Fruit fly (Drosophila melanogaster): ENCODE data around the gene CG13300.

Gene CG13300

DNA sequence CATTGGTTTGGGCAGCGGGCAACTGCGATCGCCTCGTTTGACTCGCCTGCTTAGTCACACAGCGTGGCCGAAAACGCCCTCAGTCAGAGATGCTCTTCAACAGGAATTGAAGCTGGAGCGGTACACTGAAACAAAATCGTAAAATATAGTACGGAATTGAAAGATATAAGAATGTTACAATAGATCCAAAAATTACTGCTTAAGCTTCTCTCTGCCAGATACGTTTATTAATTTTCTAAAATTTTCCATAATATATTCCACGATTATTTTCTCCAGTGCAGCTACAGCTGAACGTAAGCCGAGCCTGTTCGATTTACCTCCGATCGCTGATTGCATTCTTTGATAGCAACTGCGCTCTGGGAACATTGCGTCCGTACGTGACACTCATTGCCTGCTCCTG lies 7.0 kb upstream of the CG13300 start (continued):
- peak; percentile 39 for TF ChIP-seq Sox102F (GFP tag; optimal IDR thresholded peaks at IDR 0.05)
- peak; percentile 68 for TF ChIP-seq Blimp-1 (GFP tag; optimal IDR thresholded peaks at IDR 0.05)
- peak; percentile 3 for TF ChIP-seq dac (GFP tag; optimal IDR thresholded peaks at IDR 0.05)
- peak; percentile 84 for TF ChIP-seq CG6854 (GFP tag; optimal IDR thresholded peaks at IDR 0.05)
- TF ChIP-seq spab (GFP tag; optimal IDR thresholded peaks at IDR 0.05) = peak; percentile 61
- peak; percentile 89 for TF ChIP-seq cyc (GFP tag; optimal IDR thresholded peaks at IDR 0.05)
- TF ChIP-seq fd59A (GFP tag; optimal IDR thresholded peaks at IDR 0.05) = no peak
- peak; percentile 37 for TF ChIP-seq CG1621 (tag; optimal IDR thresholded peaks at IDR 0.05)
- TF ChIP-seq Hr4 (GFP tag; optimal IDR thresholded peaks at IDR 0.05) = peak; percentile 10
- TF ChIP-seq Sox14 (GFP tag; optimal IDR thresholded peaks at IDR 0.05) = peak; percentile 44
- TF ChIP-seq CG16779 (tag; optimal IDR thresholded peaks at IDR 0.05) = peak; percentile 41
- TF ChIP-seq CG8632 (GFP tag; optimal IDR thresholded peaks at IDR 0.05) = peak; percentile 49
- TF ChIP-seq Gug (GFP tag; IDR thresholded peaks at IDR 0.05) = no peak
- TF ChIP-seq CG8119 (GFP tag; IDR thresholded peaks at IDR 0.05) = peak; percentile 51; the same call in 2 of the 3 replicates
- peak; percentile 56 for TF ChIP-seq achi (GFP tag; optimal IDR thresholded peaks at IDR 0.05)

- TF ChIP-seq Sox102F (GFP tag; optimal IDR thresholded peaks at IDR 0.05) (peak; percentile 57), vri (GFP tag; optimal IDR thresholded peaks at IDR 0.05) (peak; percentile 46), CG10669 (GFP tag; optimal IDR thresholded peaks at IDR 0.05) (peak; percentile 79), fkh (GFP tag; optimal IDR thresholded peaks at IDR 0.05) (no peak), CG8632 (GFP tag; optimal IDR thresholded peaks at IDR 0.05) (peak; percentile 54), net (GFP tag; optimal IDR thresholded peaks at IDR 0.05) (peak; percentile 62), OdsH (GFP tag; optimal IDR thresholded peaks at IDR 0.05) (peak; percentile 73), eg (GFP tag; IDR thresholded peaks at IDR 0.05) (peak; percentile 80), dsx (GFP tag; optimal IDR thresholded peaks at IDR 0.05; ENCODE audit: poor library complexity, severe bottlenecking) (peak; percentile 84), pdm3 (GFP tag; optimal IDR thresholded peaks at IDR 0.05) (peak; percentile 64), fd59A (GFP tag; optimal IDR thresholded peaks at IDR 0.05) (peak; percentile 75), CG8119 (GFP tag; IDR thresholded peaks at IDR 0.05) (peak; percentile 81), CG6808 (GFP tag; optimal IDR thresholded peaks at IDR 0.05) (peak; percentile 54), CG3919 (GFP tag; optimal IDR thresholded peaks at IDR 0.05) (peak; percentile 81), fd85E (GFP tag; optimal IDR thresholded peaks at IDR 0.05) (no peak), Eip93F (GFP tag; optimal IDR thresholded peaks at IDR 0.05) (no peak), Ets21C (GFP tag; optimal IDR thresholded peaks at IDR 0.05) (peak; percentile 26), Smox (GFP tag; optimal IDR thresholded peaks at IDR 0.05) (peak; percentile 65), Lpt (GFP tag; optimal IDR thresholded peaks at IDR 0.05) (peak; percentile 44), CG1621 (tag; optimal IDR thresholded peaks at IDR 0.05) (peak; percentile 80), topi (GFP tag; optimal IDR thresholded peaks at IDR 0.05) (peak; percentile 53), Sox15 (GFP tag; optimal IDR thresholded peaks at IDR 0.05) (peak; percentile 41), CG32006 (GFP tag; optimal IDR thresholded peaks at IDR 0.05) (peak; percentile 67), Sox14 (GFP tag; optimal IDR thresholded peaks at IDR 0.05) (peak; percentile 65), CG7368 (GFP tag; optimal IDR thresholded peaks at IDR 0.05) (peak; percentile 23), salr (GFP tag; optimal IDR thresholded peaks at IDR 0.05) (peak; percentile 22 to 53), CG6854 (GFP tag; optimal IDR thresholded peaks at IDR 0.05) (no peak), CG10631 (GFP tag; optimal IDR thresholded peaks at IDR 0.05) (peak; percentile 82), Blimp-1 (GFP tag; optimal IDR thresholded peaks at IDR 0.05) (peak; percentile 2), CG3032 (tag; optimal IDR thresholded peaks at IDR 0.05) (peak; percentile 84), cyc (GFP tag; optimal IDR thresholded peaks at IDR 0.05) (peak; percentile 50), CG11294 (GFP tag; IDR thresholded peaks at IDR 0.05) (no peak), Met (GFP tag; optimal IDR thresholded peaks at IDR 0.05) (peak; percentile 69), Ets96B (tag; optimal IDR thresholded peaks at IDR 0.05) (peak; percentile 79), CG34406 (GFP tag; optimal IDR thresholded peaks at IDR 0.05) (peak; percentile 67), dac (GFP tag; optimal IDR thresholded peaks at IDR 0.05) (no peak), CG9139 (GFP tag; optimal IDR thresholded peaks at IDR 0.05) (peak; percentile 67), CG16779 (tag; optimal IDR thresholded peaks at IDR 0.05) (peak; percentile 40), Hr38 (GFP tag; optimal IDR thresholded peaks at IDR 0.05) (no peak), Eip75B (GFP tag; optimal IDR thresholded peaks at IDR 0.05) (peak; percentile 57), lz (GFP tag; optimal IDR thresholded peaks at IDR 0.05) (peak; percentile 59), CG11762 (GFP tag; optimal IDR thresholded peaks at IDR 0.05; ENCODE audit: insufficient read depth) (peak; percentile 55), CG6792 (GFP tag; optimal IDR thresholded peaks at IDR 0.05) (peak; percentile 67), achi (GFP tag; optimal IDR thresholded peaks at IDR 0.05) (peak; percentile 74), CG11902 (GFP tag; optimal IDR thresholded peaks at IDR 0.05) (peak; percentile 11)
These were observed 6.3 kb upstream of the CG13300 start for dm6 chr3L:6358501-6358900.
